Fruit fly (Drosophila melanogaster) whole organism, prepupa: ENCODE results near the gene Galphai.

ENCODE experiments used
- CG10631 ChIP-seq: fragments of 200-800 bp; sonication (Bioruptor generic); optimal IDR thresholded peaks from 2 replicates; lab custom pipeline; 2016; ENCODE audit warnings: missing biosample characterization, missing genetic modification characterization
- CG11294 ChIP-seq: fragments of 200-800 bp; sonication (Bioruptor generic); IDR thresholded peaks from 2 replicates; pipeline ENCODE4 v1.3.6; 2022; ENCODE audit warnings: missing biosample characterization, missing genetic modification characterization
- CG11762 ChIP-seq: fragments of 200-800 bp; sonication (Bioruptor generic); optimal IDR thresholded peaks from 3 replicates; lab custom pipeline; 2016; ENCODE audit warnings: missing biosample characterization, missing genetic modification characterization; ENCODE audit not compliant: insufficient read depth
- CG15336 ChIP-seq: fragments of 200-800 bp; sonication (Bioruptor generic); IDR thresholded peaks from 2 replicates; pipeline ENCODE4 v1.3.6; 2022; ENCODE audit warnings: missing biosample characterization, missing genetic modification characterization
- CG1621 ChIP-seq: fragments of 200-800 bp; sonication (Bioruptor generic); optimal IDR thresholded peaks from 3 replicates; lab custom pipeline; 2018; ENCODE audit warnings: missing biosample characterization, mild to moderate bottlenecking, missing genetic modification characterization
- CG31627 ChIP-seq: fragments of 200-800 bp; sonication (Bioruptor generic); optimal IDR thresholded peaks from 3 replicates; lab custom pipeline; 2016; ENCODE audit warnings: missing biosample characterization, missing genetic modification characterization
- CG32006 ChIP-seq: fragments of 200-800 bp; sonication (Bioruptor generic); optimal IDR thresholded peaks from 3 replicates; lab custom pipeline; 2017; ENCODE audit warnings: missing biosample characterization, mild to moderate bottlenecking, missing genetic modification characterization
- CG34406 ChIP-seq: fragments of 200-800 bp; sonication (Bioruptor generic); optimal IDR thresholded peaks from 3 replicates; lab custom pipeline; 2016; ENCODE audit warnings: missing biosample characterization, missing genetic modification characterization
- CG4318 ChIP-seq: fragments of 200-800 bp; sonication (Bioruptor generic); optimal IDR thresholded peaks from 3 replicates; lab custom pipeline; 2017; ENCODE audit warnings: missing biosample characterization, mild to moderate bottlenecking, missing genetic modification characterization
- CG6163 ChIP-seq: fragments of 200-800 bp; sonication (Bioruptor generic); IDR thresholded peaks from 3 replicates; pipeline ENCODE4 v1.3.6; 2022; ENCODE audit warnings: missing biosample characterization, missing genetic modification characterization
- CG6276 ChIP-seq: fragments of 200-800 bp; sonication (Bioruptor generic); optimal IDR thresholded peaks from 2 replicates; lab custom pipeline; 2017; ENCODE audit warnings: missing biosample characterization, mild to moderate bottlenecking, missing genetic modification characterization
- CG6792 ChIP-seq: fragments of 200-800 bp; sonication (Bioruptor generic); optimal IDR thresholded peaks from 3 replicates; lab custom pipeline; 2016; ENCODE audit warnings: missing biosample characterization, missing genetic modification characterization
- CG6808 ChIP-seq: fragments of 200-800 bp; sonication (Bioruptor generic); optimal IDR thresholded peaks from 3 replicates; lab custom pipeline; 2017; ENCODE audit warnings: missing biosample characterization, missing genetic modification characterization, mild to moderate bottlenecking, moderate library complexity, missing genetic modification reagents
- CG6854 ChIP-seq: fragments of 200-800 bp; sonication (Bioruptor generic); optimal IDR thresholded peaks from 2 replicates; lab custom pipeline; 2017; ENCODE audit warnings: missing biosample characterization, mild to moderate bottlenecking, missing genetic modification characterization
- CG8119 ChIP-seq: fragments of 200-800 bp; sonication (Bioruptor generic); IDR thresholded peaks from 3 replicates; pipeline ENCODE4 v1.3.6; 2022; ENCODE audit warnings: missing biosample characterization, missing genetic modification characterization
- CG8632 ChIP-seq: fragments of 200-800 bp; sonication (Bioruptor generic); optimal IDR thresholded peaks from 3 replicates; lab custom pipeline; 2016; ENCODE audit warnings: missing biosample characterization, missing genetic modification characterization
- Eip78C ChIP-seq: fragments of 200-800 bp; sonication (Bioruptor generic); peaks from one replicate; lab custom pipeline; 2016; ENCODE audit warnings: missing biosample characterization, missing genetic modification characterization
- Eip93F ChIP-seq: fragments of 200-800 bp; sonication (Bioruptor generic); optimal IDR thresholded peaks from 2 replicates; lab custom pipeline; 2016; ENCODE audit warnings: missing biosample characterization, mild to moderate bottlenecking, missing genetic modification characterization
- Ets21C ChIP-seq: fragments of 200-800 bp; sonication (Bioruptor generic); optimal IDR thresholded peaks from 3 replicates; lab custom pipeline; 2016; ENCODE audit warnings: missing biosample characterization, missing genetic modification characterization
- Ets96B ChIP-seq: fragments of 200-800 bp; optimal IDR thresholded peaks from 2 replicates; lab custom pipeline; 2019; ENCODE audit warnings: missing biosample characterization, mild to moderate bottlenecking, missing genetic modification characterization, moderate library complexity
- Gug ChIP-seq: fragments of 200-800 bp; sonication (Bioruptor generic); IDR thresholded peaks from 2 replicates; pipeline ENCODE4 v1.3.6; 2022; ENCODE audit warnings: missing biosample characterization, missing genetic modification characterization
- Hr4 ChIP-seq: fragments of 200-800 bp; sonication (Bioruptor generic); optimal IDR thresholded peaks from 3 replicates; lab custom pipeline; 2016; ENCODE audit warnings: missing biosample characterization, missing genetic modification characterization
- Lpt ChIP-seq: fragments of 200-800 bp; sonication (Bioruptor generic); optimal IDR thresholded peaks from 3 replicates; lab custom pipeline; 2016; ENCODE audit warnings: missing biosample characterization, missing genetic modification characterization
- Met ChIP-seq: fragments of 200-800 bp; sonication (Bioruptor generic); optimal IDR thresholded peaks from 3 replicates; lab custom pipeline; 2016; ENCODE audit warnings: missing biosample characterization, missing genetic modification characterization
- OdsH ChIP-seq: fragments of 200-800 bp; sonication (Bioruptor generic); optimal IDR thresholded peaks from 3 replicates; lab custom pipeline; 2016; ENCODE audit warnings: missing biosample characterization, missing genetic modification characterization
- Smox ChIP-seq: fragments of 200-800 bp; sonication (Bioruptor generic); optimal IDR thresholded peaks from 3 replicates; lab custom pipeline; 2016; ENCODE audit warnings: missing biosample characterization, missing genetic modification characterization
- Sox102F ChIP-seq: fragments of 200-800 bp; sonication (Bioruptor generic); optimal IDR thresholded peaks from 2 replicates; lab custom pipeline; 2016; ENCODE audit warnings: missing biosample characterization, mild to moderate bottlenecking, missing genetic modification characterization
- acj6 ChIP-seq: fragments of 200-800 bp; sonication (Bioruptor generic); optimal IDR thresholded peaks from 3 replicates; lab custom pipeline; 2016; ENCODE audit warnings: missing biosample characterization, missing genetic modification characterization
- cyc ChIP-seq: fragments of 200-800 bp; sonication (Bioruptor generic); optimal IDR thresholded peaks from 3 replicates; lab custom pipeline; 2016; ENCODE audit warnings: missing biosample characterization, missing genetic modification characterization
- dac ChIP-seq: fragments of 200-800 bp; sonication (Bioruptor generic); optimal IDR thresholded peaks from 2 replicates; lab custom pipeline; 2017; ENCODE audit warnings: missing biosample characterization, mild to moderate bottlenecking, missing genetic modification characterization
- eg ChIP-seq: fragments of 200-800 bp; sonication (Bioruptor generic); IDR thresholded peaks from 3 replicates; pipeline ENCODE4 v1.3.6; 2022; ENCODE audit warnings: missing biosample characterization, missing genetic modification characterization
- esn ChIP-seq: fragments of 200-800 bp; sonication (Bioruptor generic); optimal IDR thresholded peaks from 2 replicates; lab custom pipeline; 2016; ENCODE audit warnings: missing biosample characterization, mild to moderate bottlenecking, missing genetic modification characterization, moderate library complexity
- fd59A ChIP-seq: fragments of 200-800 bp; sonication (Bioruptor generic); optimal IDR thresholded peaks from 2 replicates; lab custom pipeline; 2017; ENCODE audit warnings: missing biosample characterization, mild to moderate bottlenecking, missing genetic modification characterization, missing genetic modification reagents
- pdm3 ChIP-seq: fragments of 200-800 bp; sonication (Bioruptor generic); optimal IDR thresholded peaks from 3 replicates; lab custom pipeline; 2016; ENCODE audit warnings: missing biosample characterization, missing genetic modification characterization
- salr ChIP-seq, 2 experiments: fragments of 200-800 bp; sonication (Bioruptor generic); optimal IDR thresholded peaks; 3 replicates each; lab custom pipeline; 2016 to 2018; ENCODE audit warnings: missing biosample characterization in 2 of 2, missing genetic modification characterization in 2 of 2, mild to moderate bottlenecking in 1 of 2
- spab ChIP-seq: fragments of 200-800 bp; sonication (Bioruptor generic); optimal IDR thresholded peaks from 2 replicates; lab custom pipeline; 2017; ENCODE audit warnings: missing biosample characterization, mild to moderate bottlenecking, missing genetic modification characterization, missing genetic modification reagents
- ss ChIP-seq, 2 experiments: fragments of 200-800 bp; sonication (Bioruptor generic); optimal IDR thresholded peaks; 2 replicates in 1 of 2; 3 replicates in 1 of 2; lab custom pipeline; 2017 to 2018; ENCODE audit warnings: mild to moderate bottlenecking in 2 of 2, missing biosample characterization in 2 of 2, missing genetic modification characterization in 2 of 2, moderate library complexity in 1 of 2
- topi ChIP-seq: fragments of 200-800 bp; sonication (Bioruptor generic); optimal IDR thresholded peaks from 3 replicates; lab custom pipeline; 2016; ENCODE audit warnings: missing biosample characterization, missing genetic modification characterization

Galphai gene

DNA sequence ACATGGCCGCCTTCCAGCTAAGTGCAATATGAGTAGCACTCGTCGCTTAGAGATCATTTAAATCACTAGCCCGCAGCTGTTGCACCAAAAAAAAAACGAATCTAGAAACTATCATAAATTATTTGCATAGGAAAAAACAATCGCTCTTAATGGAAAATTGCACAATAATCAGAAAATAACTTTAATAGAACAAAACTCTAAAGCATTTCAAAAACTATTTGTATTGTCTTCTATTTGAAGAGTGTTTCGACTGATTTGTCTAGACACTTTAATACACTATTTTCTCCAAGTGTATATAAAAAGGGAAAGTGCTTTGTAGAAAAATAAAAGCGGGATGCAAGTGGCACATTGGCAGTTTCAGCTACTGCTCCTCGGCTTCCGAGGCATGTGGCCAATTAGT, 26.6 kb upstream of the Galphai start (continued):
- TF ChIP-seq fd59A = no peak
- TF ChIP-seq CG1621 = no peak
- TF ChIP-seq CG34406 = no peak
- TF ChIP-seq CG8632 (GFP tag; lab: Kevin White, UChicago) = no peak
- TF ChIP-seq spab (GFP tag; lab: Kevin White, UChicago) = no peak
- TF ChIP-seq Ets96B (tag; lab: Kevin White, UChicago) = no peak
- TF ChIP-seq eg (GFP tag; lab: Robert Waterston, UW) = no peak
- TF ChIP-seq CG6854 (GFP tag; lab: Kevin White, UChicago) = no peak
- TF ChIP-seq CG15336 (GFP tag; lab: Robert Waterston, UW) = 0 out of 2 replicates have a peak, but pooled peaks have one; percentile 35
- no peak for TF ChIP-seq CG31627 (GFP tag; lab: Kevin White, UChicago)
- TF ChIP-seq Smox (GFP tag; lab: Kevin White, UChicago) = no peak
- peak; percentile 4 for TF ChIP-seq acj6
- TF ChIP-seq CG6163 (GFP tag; lab: Robert Waterston, UW) = 0 out of 3 replicates have a peak, but pooled peaks have one; percentile 18
- no peak for TF ChIP-seq CG6808 (GFP tag; lab: Kevin White, UChicago)
- no peak for TF ChIP-seq OdsH (GFP tag; lab: Kevin White, UChicago)
- no peak for TF ChIP-seq topi (GFP tag; lab: Kevin White, UChicago)
- no peak for TF ChIP-seq CG11762 (GFP tag; lab: Kevin White, UChicago)
- TF ChIP-seq Hr4 (GFP tag; lab: Kevin White, UChicago) = peak; percentile 45
- no peak for TF ChIP-seq pdm3 (GFP tag; lab: Kevin White, UChicago)
- TF ChIP-seq cyc (GFP tag; lab: Kevin White, UChicago) = no peak
- no peak for TF ChIP-seq esn (GFP tag; lab: Kevin White, UChicago)
- TF ChIP-seq Sox102F = no peak
- TF ChIP-seq CG4318 (GFP tag; lab: Kevin White, UChicago) = no peak
- no peak for TF ChIP-seq Eip93F
- no peak for TF ChIP-seq CG6792 (GFP tag; lab: Kevin White, UChicago)

dm6 chr3L:7003132-7003531, 23.3 kb upstream of the Galphai start:
- TF ChIP-seq CG6276 (GFP tag; lab: Kevin White, UChicago) (peak; percentile 21), CG11294 (GFP tag; lab: Robert Waterston, UW) (0 out of 2 replicates have a peak, but pooled peaks have one; percentile 38), ss (GFP tag; optimal IDR thresholded peaks at IDR 0.05; lab: Kevin White, UChicago) (no peak), OdsH (GFP tag; lab: Kevin White, UChicago) (no peak), eg (GFP tag; lab: Robert Waterston, UW) (peak; percentile 32; the same call in 1 of the 3 replicates), CG15336 (GFP tag; lab: Robert Waterston, UW) (peak; percentile 25; the same call in 1 of the 2 replicates), CG10631 (GFP tag; lab: Kevin White, UChicago) (no peak), CG4318 (GFP tag; lab: Kevin White, UChicago) (no peak), fd59A (no peak), CG6163 (GFP tag; lab: Robert Waterston, UW) (0 out of 3 replicates have a peak, but pooled peaks have one; percentile 11), Ets21C (GFP tag; lab: Kevin White, UChicago) (no peak), salr (GFP tag; optimal IDR thresholded peaks at IDR 0.05; lab: Kevin White, UChicago) (no peak), CG6808 (GFP tag; lab: Kevin White, UChicago) (no peak), Met (GFP tag; lab: Kevin White, UChicago) (no peak), dac (GFP tag; lab: Kevin White, UChicago) (no peak), Gug (GFP tag; lab: Robert Waterston, UW) (no peak), Smox (GFP tag; lab: Kevin White, UChicago) (no peak), CG32006 (GFP tag; lab: Kevin White, UChicago) (peak; percentile 29), CG8632 (GFP tag; lab: Kevin White, UChicago) (peak; percentile 22), CG6792 (GFP tag; lab: Kevin White, UChicago) (no peak), Lpt (GFP tag; lab: Kevin White, UChicago) (no peak), Eip78C (peak; percentile 45), CG8119 (GFP tag; lab: Robert Waterston, UW) (0 out of 3 replicates have a peak, but pooled peaks have one; percentile 33)
